Fruit fly (Drosophila melanogaster) whole organism: ENCODE results near the gene Ero1L.

Experiments
- CG8478 ChIP-seq: fragments of >200 bp; optimal IDR thresholded peaks from 2 replicates; lab custom pipeline; 2018; ENCODE audit warnings: inconsistent platforms
- EcR ChIP-seq, 2 experiments: fragments of >200 bp; optimal IDR thresholded peaks; 2 replicates each; lab custom pipeline; 2017; ENCODE audit warnings: missing biosample characterization in 2 of 2, missing genetic modification characterization in 2 of 2, missing genetic modification reagents in 2 of 2
- psq ChIP-seq: fragments of >200 bp; optimal IDR thresholded peaks from 2 replicates; lab custom pipeline; 2017
- usp ChIP-seq: fragments of >200 bp; optimal IDR thresholded peaks from 2 replicates; lab custom pipeline; 2017; ENCODE audit warnings: missing biosample characterization, missing genetic modification characterization, mixed read lengths

DNA sequence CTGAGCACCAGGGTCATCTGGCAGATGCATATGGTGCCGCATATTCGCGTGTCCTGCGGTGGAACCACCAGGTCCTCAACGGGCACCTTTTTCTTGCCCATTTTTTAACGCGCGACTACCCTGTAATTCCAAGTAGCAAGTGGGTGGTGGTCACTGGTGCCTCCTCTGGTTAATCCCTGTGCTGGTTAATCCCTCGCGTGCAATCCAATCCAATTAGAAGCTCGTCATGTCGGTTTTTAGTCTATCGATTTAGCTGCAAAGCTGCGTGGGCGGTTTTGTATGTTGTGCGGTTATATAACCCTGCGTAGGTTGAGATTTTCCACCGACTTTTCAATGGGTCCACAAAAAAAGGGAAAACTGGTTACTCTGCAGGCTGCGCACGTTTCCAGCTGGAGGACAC is 14.4 kb downstream of the Ero1L start, which contains the start of gene Teh3:
- no peak for TF ChIP-seq usp
- no peak for TF ChIP-seq CG8478 (lab: Kevin White, UChicago)
- no peak for TF ChIP-seq EcR (GFP tag; optimal IDR thresholded peaks at IDR 0.05; lab: Kevin White, UChicago)
- no peak for TF ChIP-seq psq (lab: Kevin White, UChicago)
